Fruit fly (Drosophila melanogaster) whole organism, embryonic: Measurements from ENCODE around the gene ana1.

Experiments
- Abd-B ChIP-seq: fragments of 200-800 bp; sonication (Bioruptor generic); optimal IDR thresholded peaks from 2 replicates; lab custom pipeline; 2018; ENCODE audit warnings: missing biosample characterization, mild to moderate bottlenecking, missing genetic modification characterization, moderate library complexity
- Bdp1 ChIP-seq: fragments of 200-800 bp; sonication (Bioruptor generic); optimal IDR thresholded peaks from 3 replicates; lab custom pipeline; 2016; ENCODE audit warnings: missing biosample characterization, missing genetic modification characterization
- CG10462 ChIP-seq: fragments of 200-800 bp; sonication (Bioruptor generic); optimal IDR thresholded peaks from 2 replicates; lab custom pipeline; 2016; ENCODE audit warnings: missing biosample characterization, missing genetic modification characterization
- CG1602 ChIP-seq: fragments of 200-800 bp; sonication (Bioruptor generic); optimal IDR thresholded peaks from 3 replicates; lab custom pipeline; 2016; ENCODE audit warnings: missing biosample characterization, missing genetic modification characterization
- CG17385 ChIP-seq: fragments of 200-800 bp; sonication (Bioruptor generic); optimal IDR thresholded peaks from 3 replicates; lab custom pipeline; 2018; ENCODE audit warnings: missing biosample characterization, mild to moderate bottlenecking, missing genetic modification characterization
- CG18619 ChIP-seq: fragments of 200-800 bp; sonication (Bioruptor generic); optimal IDR thresholded peaks from 3 replicates; lab custom pipeline; 2017; ENCODE audit warnings: missing biosample characterization, mild to moderate bottlenecking, missing genetic modification characterization
- CG2712 ChIP-seq: fragments of 200-800 bp; optimal IDR thresholded peaks from 3 replicates; lab custom pipeline; 2019; ENCODE audit warnings: missing biosample characterization, mild to moderate bottlenecking, missing genetic modification characterization, moderate library complexity
- CG32532 ChIP-seq: fragments of 200-800 bp; sonication (Bioruptor generic); IDR thresholded peaks from 2 replicates; pipeline ENCODE4 v1.3.6; 2022; ENCODE audit warnings: missing biosample characterization, missing genetic modification characterization
- CG33213 ChIP-seq: fragments of 200-800 bp; sonication (Bioruptor generic); optimal IDR thresholded peaks from 3 replicates; lab custom pipeline; 2016; ENCODE audit warnings: missing biosample characterization, missing genetic modification characterization
- CG6791 ChIP-seq: fragments of 200-800 bp; sonication (Bioruptor generic); IDR thresholded peaks from 3 replicates; pipeline ENCODE4 v1.3.6; 2022; ENCODE audit warnings: missing biosample characterization, missing genetic modification characterization; ENCODE audit not compliant: partially characterized antibody
- CG7357 ChIP-seq: fragments of 200-800 bp; sonication (Bioruptor generic); IDR thresholded peaks from 3 replicates; pipeline ENCODE4 v1.3.6; 2022; ENCODE audit warnings: missing biosample characterization, missing genetic modification characterization
- CG8089 ChIP-seq: fragments of 200-800 bp; sonication (Bioruptor generic); optimal IDR thresholded peaks from 3 replicates; lab custom pipeline; 2016; ENCODE audit warnings: missing biosample characterization, missing genetic modification characterization
- CG8765 ChIP-seq: fragments of 200-800 bp; sonication (Bioruptor generic); IDR thresholded peaks from 2 replicates; pipeline ENCODE4 v1.3.6; 2022; ENCODE audit warnings: missing biosample characterization, missing genetic modification characterization
- CG9215 ChIP-seq: fragments of 200-800 bp; sonication (Bioruptor generic); IDR thresholded peaks from 2 replicates; pipeline ENCODE4 v1.3.6; 2022; ENCODE audit warnings: missing biosample characterization, missing genetic modification characterization
- Eip74EF ChIP-seq, 2 experiments: fragments of 200-800 bp in 1 of 2; fragments of >200 bp in 1 of 2; sonication (Bioruptor generic) in 1 of 2; optimal IDR thresholded peaks; 2 replicates each; lab custom pipeline; 2017 to 2019; ENCODE audit warnings: missing biosample characterization in 2 of 2, missing genetic modification characterization in 2 of 2, mild to moderate bottlenecking in 1 of 2, moderate library complexity in 1 of 2
- Ets65A ChIP-seq: fragments of 200-800 bp; sonication (Bioruptor generic); peaks from one replicate; lab custom pipeline; 2016; ENCODE audit warnings: missing biosample characterization, missing genetic modification characterization
- Gug ChIP-seq: fragments of 200-800 bp; sonication (Bioruptor generic); IDR thresholded peaks from 4 replicates; pipeline ENCODE4 v1.3.6; 2022; ENCODE audit warnings: missing biosample characterization, missing genetic modification characterization
- H2.0 ChIP-seq: fragments of 200-800 bp; sonication (Bioruptor generic); IDR thresholded peaks from 2 replicates; pipeline ENCODE4 v1.3.6; 2022; ENCODE audit warnings: missing biosample characterization, missing genetic modification characterization
- Nf-YB ChIP-seq: fragments of 200-800 bp; sonication (Bioruptor generic); optimal IDR thresholded peaks from 3 replicates; lab custom pipeline; 2019; ENCODE audit warnings: missing biosample characterization, mild to moderate bottlenecking, missing genetic modification characterization, moderate library complexity
- PHDP ChIP-seq: fragments of 200-800 bp; sonication (Bioruptor generic); optimal IDR thresholded peaks from 3 replicates; lab custom pipeline; 2018; ENCODE audit warnings: missing biosample characterization, mild to moderate bottlenecking, missing genetic modification characterization, moderate library complexity
- Ravus ChIP-seq: fragments of 200-800 bp; sonication (Bioruptor generic); IDR thresholded peaks from 2 replicates; pipeline ENCODE4 v1.3.6; 2022; ENCODE audit warnings: missing biosample characterization, missing genetic modification characterization
- Scr ChIP-seq: fragments of 200-800 bp; sonication (Bioruptor generic); IDR thresholded peaks from 2 replicates; pipeline ENCODE4 v1.3.6; 2022; ENCODE audit warnings: missing biosample characterization, missing genetic modification characterization; ENCODE audit not compliant: partially characterized antibody
- Sox102F ChIP-seq: fragments of 200-800 bp; sonication (Bioruptor generic); optimal IDR thresholded peaks from 2 replicates; lab custom pipeline; 2018; ENCODE audit warnings: missing biosample characterization, mild to moderate bottlenecking, missing genetic modification characterization, moderate library complexity
- Usf ChIP-seq: fragments of 200-800 bp; sonication (Bioruptor generic); optimal IDR thresholded peaks from 2 replicates; lab custom pipeline; 2017; ENCODE audit warnings: missing genotype, missing biosample characterization, missing genetic modification characterization
- chinmo ChIP-seq: fragments of 200-800 bp; sonication (Bioruptor generic); IDR thresholded peaks from 4 replicates; pipeline ENCODE4 v1.3.6; 2022; ENCODE audit warnings: missing biosample characterization, missing genetic modification characterization; ENCODE audit not compliant: partially characterized antibody
- ci ChIP-seq: fragments of 200-800 bp; sonication (Bioruptor generic); IDR thresholded peaks from 3 replicates; pipeline ENCODE4 v1.3.6; 2022; ENCODE audit warnings: missing biosample characterization, missing genetic modification characterization
- croc ChIP-seq: fragments of 200-800 bp; sonication (Bioruptor generic); conservative IDR thresholded peaks from 3 replicates; pipeline ENCODE4 v1.3.6; 2022; ENCODE audit warnings: missing biosample characterization, missing genetic modification characterization
- cwo ChIP-seq: fragments of 200-800 bp; sonication (Bioruptor generic); optimal IDR thresholded peaks from 3 replicates; lab custom pipeline; 2017; ENCODE audit warnings: missing biosample characterization, missing genetic modification characterization, mild to moderate bottlenecking, moderate library complexity, missing genetic modification reagents
- dati ChIP-seq: fragments of 200-800 bp; sonication (Bioruptor generic); IDR thresholded peaks from 2 replicates; pipeline ENCODE4 v1.3.6; 2022; ENCODE audit warnings: missing biosample characterization, missing genetic modification characterization
- dpn ChIP-seq, 2 experiments: fragments of 200-800 bp; sonication (Bioruptor generic); optimal IDR thresholded peaks; 3 replicates each; lab custom pipeline; 2016; ENCODE audit warnings: missing biosample characterization in 2 of 2, missing genetic modification characterization in 2 of 2
- esg ChIP-seq: fragments of 200-800 bp; sonication (Bioruptor generic); conservative IDR thresholded peaks from 2 replicates; pipeline ENCODE4 v1.3.6; 2022; ENCODE audit warnings: missing biosample characterization, missing genetic modification characterization
- fd64A ChIP-seq: fragments of 200-800 bp; sonication (Bioruptor generic); optimal IDR thresholded peaks from 3 replicates; lab custom pipeline; 2018; ENCODE audit warnings: missing biosample characterization, mild to moderate bottlenecking, missing genetic modification characterization
- grau ChIP-seq: fragments of 200-800 bp; optimal IDR thresholded peaks from 3 replicates; lab custom pipeline; 2019; ENCODE audit warnings: missing biosample characterization, mild to moderate bottlenecking, missing genetic modification characterization, moderate library complexity
- hkb ChIP-seq, 2 experiments: fragments of 200-800 bp in 1 of 2; fragments of >200 bp in 1 of 2; sonication (Bioruptor generic) in 1 of 2; IDR thresholded peaks in 1 of 2; optimal IDR thresholded peaks in 1 of 2; 2 replicates each; pipeline versions ENCODE4 v1.3.6 to Lab custom; 2017 to 2022; ENCODE audit warnings: missing biosample characterization in 1 of 2, missing genetic modification characterization in 1 of 2
- ind ChIP-seq: fragments of 200-800 bp; sonication (Bioruptor generic); optimal IDR thresholded peaks from 3 replicates; lab custom pipeline; 2016; ENCODE audit warnings: missing biosample characterization, missing genetic modification characterization
- lmd ChIP-seq: fragments of 200-800 bp; sonication (Bioruptor generic); IDR thresholded peaks from 2 replicates; pipeline ENCODE4 v1.3.6; 2022; ENCODE audit warnings: missing biosample characterization, missing genetic modification characterization
- peb ChIP-seq: fragments of 200-800 bp; sonication (Bioruptor generic); IDR thresholded peaks from 2 replicates; pipeline ENCODE4 v1.3.6; 2022; ENCODE audit warnings: missing biosample characterization, missing genetic modification characterization
- pho ChIP-seq: fragments of 200-800 bp; sonication (Bioruptor generic); optimal IDR thresholded peaks from 2 replicates; lab custom pipeline; 2016; ENCODE audit warnings: missing biosample characterization, missing genetic modification characterization
- pita ChIP-seq: fragments of 200-800 bp; sonication (Bioruptor generic); optimal IDR thresholded peaks from 2 replicates; lab custom pipeline; 2017; ENCODE audit warnings: missing biosample characterization, mild to moderate bottlenecking, missing genetic modification characterization
- pros ChIP-seq: fragments of 200-800 bp; sonication (Bioruptor generic); optimal IDR thresholded peaks from 3 replicates; lab custom pipeline; 2019; ENCODE audit warnings: missing biosample characterization, mild to moderate bottlenecking, missing genetic modification characterization, moderate library complexity
- rib ChIP-seq: fragments of 200-800 bp; sonication (Bioruptor generic); IDR thresholded peaks from 2 replicates; pipeline ENCODE4 v1.3.6; 2022; ENCODE audit warnings: missing biosample characterization, missing genetic modification characterization
- run ChIP-seq: fragments of 200-800 bp; sonication (Bioruptor generic); optimal IDR thresholded peaks from 3 replicates; lab custom pipeline; 2018; ENCODE audit warnings: missing biosample characterization, mild to moderate bottlenecking, missing genetic modification characterization
- so ChIP-seq: fragments of 200-800 bp; sonication (Bioruptor generic); IDR thresholded peaks from 3 replicates; pipeline ENCODE4 v1.3.6; 2022; ENCODE audit warnings: missing biosample characterization, missing genetic modification characterization
- sr ChIP-seq: fragments of 200-800 bp; sonication (Bioruptor generic); IDR thresholded peaks from 3 replicates; pipeline ENCODE4 v1.3.6; 2022; ENCODE audit warnings: missing biosample characterization, missing genetic modification characterization
- tgo ChIP-seq: fragments of 200-800 bp; sonication (Bioruptor generic); IDR thresholded peaks from 3 replicates; pipeline ENCODE4 v1.3.6; 2022; ENCODE audit warnings: missing biosample characterization, missing genetic modification characterization
- tin ChIP-seq: fragments of 200-800 bp; sonication (Bioruptor generic); optimal IDR thresholded peaks from 3 replicates; lab custom pipeline; 2016; ENCODE audit warnings: missing biosample characterization, missing genetic modification characterization
- tna ChIP-seq: fragments of 200-800 bp; sonication (Bioruptor generic); IDR thresholded peaks from 2 replicates; pipeline ENCODE4 v1.3.6; 2022; ENCODE audit warnings: missing biosample characterization, missing genetic modification characterization; ENCODE audit not compliant: partially characterized antibody
- unc-4 ChIP-seq: fragments of 200-800 bp; sonication (Bioruptor generic); IDR thresholded peaks from 2 replicates; pipeline ENCODE4 v1.3.6; 2022; ENCODE audit warnings: missing biosample characterization, missing genetic modification characterization; ENCODE audit not compliant: partially characterized antibody
- unpg ChIP-seq: fragments of 200-800 bp; sonication (Bioruptor generic); optimal IDR thresholded peaks from 3 replicates; lab custom pipeline; 2018; ENCODE audit warnings: missing biosample characterization, mild to moderate bottlenecking, missing genetic modification characterization, moderate library complexity
- zen2 ChIP-seq: fragments of 200-800 bp; sonication (Bioruptor generic); IDR thresholded peaks from 3 replicates; pipeline ENCODE4 v1.3.6; 2022; ENCODE audit warnings: missing biosample characterization, missing genetic modification characterization; ENCODE audit not compliant: partially characterized antibody

ana1 gene

dm6 chr3R:24567427-24567771, 37.0 kb downstream of the ana1 start (continued):
- TF ChIP-seq ci (GFP tag; lab: Robert Waterston, UW) (peak; percentile 96), tna (GFP tag; lab: Robert Waterston, UW) (no peak), CG8089 (GFP tag; lab: Kevin White, UChicago) (peak; percentile 86), run (tag; lab: Kevin White, UChicago) (peak; percentile 74), tgo (GFP tag; lab: Robert Waterston, UW) (peak; percentile 91), CG9215 (GFP tag; lab: Robert Waterston, UW) (peak; percentile 70), cwo (peak; percentile 83), ind (GFP tag; lab: Kevin White, UChicago) (peak; percentile 88), CG32532 (peak; percentile 90), so (GFP tag; lab: Robert Waterston, UW) (peak; percentile 93), CG1602 (GFP tag; lab: Kevin White, UChicago) (peak; percentile 84), esg (peak; percentile 89), Nf-YB (GFP tag; lab: Kevin White, UChicago) (peak; percentile 46), CG2712 (peak; percentile 82), CG6791 (GFP tag; lab: Robert Waterston, UW) (no peak), H2.0 (GFP tag; lab: Robert Waterston, UW) (peak; percentile 82), rib (GFP tag; lab: Robert Waterston, UW) (peak; percentile 85), croc (GFP tag; lab: Robert Waterston, UW) (peak; percentile 62), dati (GFP tag; lab: Robert Waterston, UW) (peak; percentile 72; the same call in 1 of the 2 replicates), CG17385 (GFP tag; lab: Kevin White, UChicago) (peak; percentile 82), Gug (GFP tag; lab: Robert Waterston, UW) (peak; percentile 88), CG18619 (peak; percentile 69), unpg (GFP tag; lab: Kevin White, UChicago) (peak; percentile 90), lmd (GFP tag; lab: Robert Waterston, UW) (peak; percentile 90), hkb (optimal IDR thresholded peaks at IDR 0.05; lab: Kevin White, UChicago) (no peak), hkb (GFP tag; IDR thresholded peaks at IDR 0.05; lab: Robert Waterston, UW) (peak; percentile 94), CG8765 (GFP tag; lab: Robert Waterston, UW) (peak; percentile 47; the same call in 1 of the 2 replicates), Ets65A (GFP tag; lab: Kevin White, UChicago) (peak; percentile 98), Eip74EF (GFP tag; optimal IDR thresholded peaks at IDR 0.05; lab: Kevin White, UChicago) (peak in 1 of 2 experiments; percentile 84), tin (peak; percentile 89), Ravus (GFP tag; lab: Robert Waterston, UW) (peak; percentile 83), Usf (GFP tag; lab: Kevin White, UChicago) (peak; percentile 50), fd64A (GFP tag; lab: Kevin White, UChicago) (peak; percentile 67), sr (GFP tag; lab: Robert Waterston, UW) (peak; percentile 68; the same call in 1 of the 3 replicates), CG7357 (GFP tag; lab: Robert Waterston, UW) (peak; percentile 76), chinmo (GFP tag; lab: Robert Waterston, UW) (peak; percentile 67; the same call in 1 of the 4 replicates), grau (tag; lab: Kevin White, UChicago) (peak; percentile 87), pita (GFP tag; lab: Kevin White, UChicago) (no peak), zen2 (GFP tag; lab: Robert Waterston, UW) (no peak), CG10462 (GFP tag; lab: Kevin White, UChicago) (peak; percentile 63), peb (GFP tag; lab: Robert Waterston, UW) (0 out of 2 replicates have a peak, but pooled peaks have one; percentile 64), Abd-B (GFP tag; lab: Kevin White, UChicago) (peak; percentile 88), Sox102F (GFP tag; lab: Kevin White, UChicago) (peak; percentile 94), pros (no peak), Scr (GFP tag; lab: Robert Waterston, UW) (no peak), PHDP (tag; lab: Kevin White, UChicago) (peak; percentile 91), unc-4 (GFP tag; lab: Robert Waterston, UW) (no peak), CG33213 (GFP tag; lab: Kevin White, UChicago) (peak; percentile 87), pho (GFP tag; lab: Kevin White, UChicago) (peak; percentile 91), dpn (GFP tag; optimal IDR thresholded peaks at IDR 0.05; lab: Kevin White, UChicago) (peak; percentile 92), Bdp1 (peak; percentile 70)
